Worm (Caenorhabditis elegans): ENCODE results near the gene spig-10.

ce11 chrV:7009461-7009860 is 3.4 kb downstream of the spig-10 start, which contains the start of gene C33G8.2:
- TF ChIP-seq lin-39 (tag; optimal IDR thresholded peaks at IDR 0.05) (no peak), unc-55 (GFP tag; optimal IDR thresholded peaks at IDR 0.05) (no peak), nhr-12 (tag; optimal IDR thresholded peaks at IDR 0.05) (no peak), ceh-16 (tag; optimal IDR thresholded peaks at IDR 0.05) (no peak), skn-1 (tag; optimal IDR thresholded peaks at IDR 0.05) (no peak), ztf-1 (GFP tag; conservative IDR thresholded peaks at IDR 0.05) (no peak), dmd-4 (tag; optimal IDR thresholded peaks at IDR 0.05) (no peak), lin-13 (GFP tag; optimal IDR thresholded peaks at IDR 0.05) (no peak), nhr-10 (tag; optimal IDR thresholded peaks at IDR 0.05) (no peak), blmp-1 (tag; optimal IDR thresholded peaks at IDR 0.05; ENCODE audit: insufficient read depth) (no peak)

All from whole organism, L2 larva.